Fruit fly (Drosophila melanogaster): ENCODE results near the gene CG4338.

Gene CG4338

DNA sequence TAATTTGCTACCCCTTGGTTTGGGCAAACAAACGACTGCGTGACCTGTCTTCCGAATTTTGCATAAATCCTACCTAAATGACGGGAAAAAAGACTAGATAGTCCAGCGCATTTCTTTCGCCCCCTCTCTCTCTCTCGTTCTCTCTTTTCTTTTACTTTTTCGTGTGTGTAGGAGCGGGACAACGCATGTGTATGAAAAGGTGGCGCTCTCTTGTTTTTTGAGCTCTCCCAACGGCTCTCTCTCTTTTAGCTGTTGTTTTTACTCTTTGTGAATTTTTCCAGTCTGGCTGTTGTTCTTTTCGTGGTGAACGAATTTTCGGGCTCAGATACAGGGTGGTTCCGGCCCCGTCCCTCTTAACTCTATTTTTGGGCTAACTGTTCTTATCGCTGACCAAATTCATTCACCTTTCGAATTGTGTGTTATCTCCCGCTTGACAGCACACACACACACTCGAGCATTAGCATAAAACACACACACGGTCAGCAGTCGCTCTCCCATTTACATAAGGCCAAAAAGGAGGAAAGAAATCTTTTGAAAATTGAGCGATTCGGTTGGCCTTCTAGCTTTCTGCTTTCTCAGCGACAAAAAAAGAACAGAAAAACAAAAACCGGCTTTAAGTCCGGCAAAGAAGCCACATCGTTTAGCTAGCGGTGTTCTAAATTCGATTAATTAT is 16.4 kb downstream of the CG4338 start:
- no peak for TF ChIP-seq CTCF (optimal IDR thresholded peaks at IDR 0.05)
- no peak for TF ChIP-seq CG8478 (optimal IDR thresholded peaks at IDR 0.05)

DNA sequence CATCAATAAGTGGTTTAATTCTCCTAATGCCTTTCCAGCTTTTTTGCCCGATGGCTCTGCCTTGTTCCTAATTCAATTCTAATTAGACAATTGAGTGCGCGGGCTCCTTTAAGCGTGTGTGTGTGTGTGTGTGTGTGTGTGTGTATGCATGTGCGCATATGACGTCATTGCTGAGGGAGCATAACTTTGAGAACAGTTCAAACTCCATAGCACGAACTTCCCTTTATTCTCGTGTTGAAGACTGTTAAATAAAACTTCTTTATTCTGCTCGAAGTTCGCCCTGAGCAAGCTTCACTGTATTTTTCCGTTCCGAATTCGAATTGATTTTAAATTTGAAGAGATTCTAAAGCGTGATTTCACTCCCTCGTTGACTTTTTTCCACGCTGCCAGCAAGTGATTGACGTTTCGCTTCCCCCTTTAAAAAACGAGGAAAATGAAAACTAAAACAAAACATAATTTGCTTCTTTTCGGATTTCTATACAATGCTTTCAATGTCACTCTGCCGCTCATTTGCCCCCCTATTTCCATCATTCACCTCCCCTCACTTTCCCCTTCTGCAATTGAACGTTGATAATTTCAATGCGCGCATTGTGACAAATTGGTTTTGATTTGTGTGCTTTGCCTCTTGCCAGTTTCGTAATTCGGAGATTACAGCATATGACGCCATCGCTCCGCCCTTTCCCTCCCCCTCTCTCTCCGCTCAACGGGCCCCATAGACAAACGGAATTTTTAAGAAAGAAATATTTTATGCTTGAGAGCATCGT is 17.1 kb downstream of the CG4338 start:
- no peak for TF ChIP-seq CTCF (optimal IDR thresholded peaks at IDR 0.05)
- no peak for TF ChIP-seq CG8478 (optimal IDR thresholded peaks at IDR 0.05)

DNA sequence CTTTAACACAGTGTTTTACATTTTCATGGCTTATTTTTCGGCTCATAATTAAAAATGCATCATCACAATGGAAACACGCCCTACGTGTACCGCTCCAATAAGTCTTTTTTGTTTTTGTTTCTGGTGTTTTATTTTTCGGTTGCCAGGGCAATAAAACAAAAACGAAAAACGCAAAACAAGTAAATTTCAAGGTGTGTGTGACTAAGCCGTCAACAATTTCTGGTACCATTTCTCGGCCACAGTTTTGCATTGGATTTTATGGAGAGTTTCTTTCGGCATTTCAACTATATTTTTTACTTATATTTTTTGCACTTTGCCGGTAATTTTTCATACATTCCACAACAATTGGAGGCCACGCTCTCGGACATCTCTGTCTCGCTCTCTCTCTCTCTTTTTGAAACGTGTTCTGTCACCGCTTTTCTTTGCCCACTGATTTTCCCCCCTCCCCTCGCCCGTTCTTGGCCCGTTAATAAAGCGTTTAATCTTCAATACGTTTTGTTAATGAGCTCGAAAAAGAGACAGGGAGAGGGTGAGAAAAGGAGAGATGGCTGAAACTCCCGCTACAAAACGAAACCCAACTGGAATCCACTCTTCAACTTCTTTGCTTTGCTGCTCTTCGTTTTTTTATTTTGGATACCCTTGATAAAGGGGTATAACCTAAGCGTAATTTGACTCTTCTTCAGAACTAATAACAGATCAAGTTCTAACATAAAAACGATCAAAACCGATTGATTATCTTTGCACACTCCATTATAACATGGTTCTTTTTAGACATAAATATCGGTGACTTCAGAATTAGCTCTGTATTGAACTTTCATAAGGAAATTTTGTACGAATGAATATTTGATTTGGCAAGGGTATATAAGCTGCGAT is 17.9 kb downstream of the CG4338 start:
- TF ChIP-seq CG8478 (optimal IDR thresholded peaks at IDR 0.05) (no peak), CTCF (optimal IDR thresholded peaks at IDR 0.05) (no peak)

DNA sequence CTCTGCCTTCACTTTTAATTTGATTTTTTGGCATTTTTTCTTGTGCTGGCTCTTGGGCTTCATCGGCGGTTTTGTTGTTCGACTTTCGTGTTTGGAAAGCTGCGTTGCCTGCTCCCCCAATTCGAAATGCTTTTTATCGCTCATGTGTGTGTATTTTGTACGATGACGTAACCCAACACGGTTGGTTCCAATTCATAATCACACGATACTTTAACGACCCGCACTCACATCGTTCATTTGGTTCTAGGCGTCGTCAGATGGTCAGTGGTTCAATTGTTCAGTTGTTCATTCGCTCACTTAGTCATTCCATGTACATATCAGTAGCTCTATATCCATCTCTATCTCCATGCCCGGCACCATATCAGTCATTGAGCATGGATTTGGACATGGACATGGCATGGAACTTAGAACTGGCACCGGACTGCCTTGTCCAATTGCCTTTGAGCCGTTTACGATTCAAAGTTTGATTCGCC is 18.6 kb downstream of the CG4338 start:
- TF ChIP-seq CTCF (optimal IDR thresholded peaks at IDR 0.05) (no peak), CG8478 (optimal IDR thresholded peaks at IDR 0.05) (no peak)

DNA sequence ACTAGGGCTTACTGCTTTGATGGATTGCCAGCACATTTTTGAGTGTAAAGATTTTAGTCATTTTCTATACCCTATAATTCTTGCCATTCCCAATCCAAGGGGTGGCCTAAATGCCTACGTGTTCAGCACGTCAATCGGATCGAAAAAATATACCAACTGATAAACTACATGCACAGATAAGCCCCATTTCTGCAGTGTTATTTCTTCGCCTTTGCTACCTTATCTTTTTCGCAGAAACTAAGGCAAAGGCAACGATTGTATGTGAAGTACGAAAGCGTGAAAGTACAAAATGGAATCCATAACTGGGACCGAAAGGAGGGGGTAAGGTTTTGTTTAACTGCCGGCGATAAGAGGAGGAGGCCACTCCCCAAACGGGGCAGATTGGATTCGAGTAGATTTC is 22.6 kb downstream of the CG4338 start:
- TF ChIP-seq CG8478 (optimal IDR thresholded peaks at IDR 0.05) = no peak
- TF ChIP-seq CTCF (optimal IDR thresholded peaks at IDR 0.05) = no peak

DNA sequence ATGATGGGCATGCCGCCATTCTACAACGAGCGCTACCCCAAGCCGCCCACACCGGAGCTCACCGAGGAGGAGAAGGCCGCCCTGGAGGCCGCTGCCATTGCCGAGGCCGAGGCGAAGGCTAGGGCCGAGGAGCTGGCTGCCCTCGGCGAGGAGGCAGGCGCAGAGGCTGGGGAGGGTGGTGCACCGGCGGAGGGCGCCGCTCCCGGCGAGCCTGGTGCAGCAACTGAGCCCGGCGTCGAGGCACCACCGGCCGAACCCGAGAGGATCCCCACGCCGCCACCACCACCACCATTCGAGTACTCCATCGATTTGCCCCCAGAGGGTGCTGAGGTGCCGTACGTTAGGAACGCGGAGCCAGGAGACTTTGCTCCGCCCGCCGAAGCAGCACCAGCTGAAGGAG is 29.9 kb downstream of the CG4338 start:
- TF ChIP-seq CG8478 (optimal IDR thresholded peaks at IDR 0.05) (no peak), CTCF (optimal IDR thresholded peaks at IDR 0.05) (no peak)

DNA sequence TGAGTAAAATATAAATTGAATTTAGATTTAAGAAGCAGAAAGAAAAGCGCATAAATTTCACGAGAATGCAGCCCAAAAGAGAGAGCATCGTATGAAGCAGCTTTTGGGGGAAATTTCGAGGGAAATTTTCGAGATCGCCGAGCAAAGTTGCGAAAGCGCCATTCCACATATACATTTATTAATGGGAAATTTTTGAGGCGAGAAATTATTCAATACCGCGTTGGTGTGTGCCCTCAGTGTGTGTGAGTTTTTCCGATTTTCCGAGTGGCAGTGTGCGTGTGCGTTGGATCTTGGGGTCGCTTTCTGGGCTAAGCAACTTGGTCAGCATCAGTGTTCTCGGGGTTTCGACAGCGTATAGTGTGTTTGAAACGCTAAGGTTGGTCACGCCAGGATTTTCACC is 34.6 kb downstream of the CG4338 start, which contains the start of gene Tm2:
Tm2 (plus strand) TSS at position 270 of the 400 bp plus-strand sequence.
- TF ChIP-seq CG8478 (optimal IDR thresholded peaks at IDR 0.05) (no peak), CTCF (optimal IDR thresholded peaks at IDR 0.05) (no peak)

DNA sequence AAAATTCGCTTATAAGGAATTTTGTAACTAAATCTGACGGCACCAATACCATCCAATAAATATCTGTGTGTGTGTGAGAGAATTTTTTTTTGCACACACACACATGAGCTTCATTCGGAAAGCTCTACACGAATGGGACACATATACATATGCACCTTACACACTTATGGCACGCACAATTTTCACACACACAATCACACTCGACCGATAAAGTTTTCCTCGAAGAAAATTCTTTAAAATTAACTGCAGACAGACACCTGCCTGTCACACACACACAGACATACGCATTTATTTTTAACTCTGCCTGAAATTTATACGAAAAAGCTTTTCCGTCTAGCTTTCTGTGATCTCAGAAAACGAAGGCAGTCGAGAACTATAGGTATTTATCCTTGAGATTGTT is 35.4 kb downstream of the CG4338 start:
- no peak for TF ChIP-seq CTCF (optimal IDR thresholded peaks at IDR 0.05)
- TF ChIP-seq CG8478 (optimal IDR thresholded peaks at IDR 0.05) = no peak

DNA sequence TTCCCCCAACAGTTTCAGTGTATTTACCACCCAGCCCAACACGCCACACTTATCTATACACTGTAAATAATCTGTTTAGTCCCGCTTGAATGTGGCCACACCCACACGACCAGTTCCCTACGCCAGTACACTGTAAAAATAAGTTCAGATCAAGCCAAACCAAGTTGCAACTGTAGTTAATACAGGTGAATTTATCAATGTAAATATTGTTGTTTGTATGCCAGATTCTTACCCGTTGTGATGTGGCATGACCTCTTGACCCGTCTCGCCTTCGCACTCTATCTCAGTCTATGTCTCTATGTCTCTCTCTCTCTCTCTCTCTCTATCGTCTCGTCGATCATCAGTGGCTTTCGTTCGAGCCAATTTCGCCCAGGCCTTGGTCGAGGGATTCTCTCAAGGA is 38.5 kb downstream of the CG4338 start:
- no peak for TF ChIP-seq CG8478 (optimal IDR thresholded peaks at IDR 0.05)
- TF ChIP-seq CTCF (optimal IDR thresholded peaks at IDR 0.05) = no peak

DNA sequence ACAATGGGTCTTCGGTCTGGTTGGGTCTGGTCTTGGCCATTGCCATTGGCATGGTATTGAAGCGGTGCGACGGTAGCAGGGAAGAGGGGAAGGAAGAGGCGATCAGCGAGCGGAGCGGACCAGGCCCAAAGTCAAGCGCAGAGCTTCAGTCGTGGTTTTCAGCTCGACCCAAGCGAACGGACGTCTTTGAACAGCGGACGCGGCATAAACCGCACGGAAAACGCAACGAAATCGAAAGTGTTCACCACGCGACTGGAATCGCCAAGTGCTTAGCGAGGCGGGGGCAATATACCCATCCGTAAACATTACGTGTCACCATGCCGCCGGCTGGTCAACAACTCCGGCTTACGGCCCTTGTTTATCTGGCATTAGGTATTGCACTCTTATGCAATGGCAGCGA is 41.0 kb downstream of the CG4338 start, which contains the start of gene CG14866:
CG14866 (plus strand) TSS at position 146 of the 400 bp plus-strand sequence.
- TF ChIP-seq CTCF (optimal IDR thresholded peaks at IDR 0.05) (no peak), CG8478 (optimal IDR thresholded peaks at IDR 0.05) (no peak)

DNA sequence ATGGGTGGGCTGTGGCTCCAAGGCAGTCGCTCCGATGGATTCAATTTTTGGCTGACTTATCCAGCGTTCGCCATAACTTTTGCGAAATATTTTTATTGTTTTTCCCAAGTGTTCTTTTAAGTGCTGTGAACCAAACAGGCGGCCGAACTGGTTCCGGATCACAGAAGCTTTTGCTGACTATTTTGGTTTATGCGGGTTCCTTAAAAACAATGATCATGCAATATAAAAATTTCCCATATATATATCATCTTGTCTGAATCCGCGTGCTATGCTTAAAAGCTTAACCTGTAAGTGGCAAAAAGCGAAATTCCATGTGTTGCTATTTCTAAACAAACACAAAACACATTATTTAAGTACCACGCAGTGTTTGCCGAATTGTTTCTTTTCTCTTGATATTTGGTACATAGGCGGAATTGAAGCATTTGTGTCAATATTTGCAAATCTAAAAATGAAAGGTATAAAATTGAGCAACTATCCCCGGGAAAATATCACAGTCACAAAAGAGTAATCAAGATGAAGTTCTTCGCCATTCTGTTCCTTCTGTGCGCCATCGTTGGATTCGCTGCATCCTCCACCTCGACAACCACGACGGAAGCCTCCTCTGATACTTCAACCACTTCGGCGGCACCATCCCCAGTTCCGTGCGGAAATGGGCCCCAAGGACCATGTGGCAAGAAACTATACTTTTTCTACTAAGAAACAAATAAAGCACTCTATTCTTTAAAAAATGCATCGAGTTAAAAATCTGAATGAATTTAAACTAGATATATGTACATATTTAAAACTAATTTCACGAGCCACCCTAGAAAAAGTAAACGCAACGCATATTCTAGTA is 44.8 kb downstream of the CG4338 start, which contains the start of the genes CG6276 and CG44040:
CG6276 (minus strand) TSS at position 158 of the 835 bp plus-strand sequence.
CG44040 (plus strand) TSS at position 467 of the 835 bp plus-strand sequence.
- TF ChIP-seq CG8478 (optimal IDR thresholded peaks at IDR 0.05) (no peak), CTCF (optimal IDR thresholded peaks at IDR 0.05) (no peak)

DNA sequence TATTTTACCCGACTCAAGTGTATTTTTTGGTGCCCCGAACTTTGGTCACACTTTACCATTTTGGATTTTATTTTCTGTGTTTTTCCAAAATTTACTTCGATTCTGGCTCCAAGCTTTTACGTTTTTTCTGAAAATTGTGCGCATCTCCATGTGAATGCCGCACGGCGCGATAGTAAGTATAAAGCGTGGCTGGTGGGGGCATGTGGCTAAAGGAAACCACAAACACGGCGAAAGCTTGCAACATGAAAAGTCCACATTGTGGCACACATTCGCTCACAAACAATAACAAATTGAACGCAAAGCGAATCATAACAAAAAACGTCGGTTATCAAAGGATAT is 45.4 kb downstream of the CG4338 start, which contains the start of gene ear:
ear (plus strand) TSS at position 10 of the 339 bp plus-strand sequence.
- TF ChIP-seq CTCF (optimal IDR thresholded peaks at IDR 0.05) (no peak), CG8478 (optimal IDR thresholded peaks at IDR 0.05) (no peak)

Data from S2 (cell line).